Fruit fly (Drosophila melanogaster): ENCODE measurements around the gene CG31091.

Gene CG31091

dm6 chr3R:25881915-25882314 is 17.8 kb upstream of the CG31091 start, which contains the start of gene SppL (continued):
- TF ChIP-seq hkb (optimal IDR thresholded peaks at IDR 0.05) = no peak
- TF ChIP-seq hkb (GFP tag; IDR thresholded peaks at IDR 0.05) = 0 out of 2 replicates have a peak, but pooled peaks have one; percentile 9
- TF ChIP-seq nmo (GFP tag; optimal IDR thresholded peaks at IDR 0.05) = no peak
- TF ChIP-seq chinmo (GFP tag; IDR thresholded peaks at IDR 0.05; ENCODE audit: partially characterized antibody) = peak; percentile 63; the same call in 1 of the 4 replicates
- peak; percentile 65 for TF ChIP-seq CG1603 (tag; optimal IDR thresholded peaks at IDR 0.05)
- no peak for TF ChIP-seq sr (GFP tag; IDR thresholded peaks at IDR 0.05)
- TF ChIP-seq CG7839 (tag; optimal IDR thresholded peaks at IDR 0.05) = no peak
- no peak for TF ChIP-seq gsb-n (tag; optimal IDR thresholded peaks at IDR 0.05)
- TF ChIP-seq Ets97D (GFP tag; optimal IDR thresholded peaks at IDR 0.05) = no peak
- no peak for TF ChIP-seq CG16779 (GFP tag; IDR thresholded peaks at IDR 0.05)
- TF ChIP-seq CG9727 (GFP tag; optimal IDR thresholded peaks at IDR 0.05) = no peak
- no peak for TF ChIP-seq slou (GFP tag; optimal IDR thresholded peaks at IDR 0.05)
- peak; percentile 52 for TF ChIP-seq psq (GFP tag; optimal IDR thresholded peaks at IDR 0.05)
- peak; percentile 83 for TF ChIP-seq CG8924 (tag; optimal IDR thresholded peaks at IDR 0.05)
- no peak for TF ChIP-seq CG8290 (GFP tag; optimal IDR thresholded peaks at IDR 0.05)
- peak in 1 of 2 experiments; percentile 13 for TF ChIP-seq CG8290 (tag; optimal IDR thresholded peaks at IDR 0.05)
- TF ChIP-seq chm (GFP tag; IDR thresholded peaks at IDR 0.05) = no peak
- TF ChIP-seq ewg (GFP tag; optimal IDR thresholded peaks at IDR 0.05) = peak; percentile 71
- TF ChIP-seq Dll (GFP tag; IDR thresholded peaks at IDR 0.05; ENCODE audit: partially characterized antibody) = no peak
- no peak for TF ChIP-seq CG10979 (tag; optimal IDR thresholded peaks at IDR 0.05)
- TF ChIP-seq CG33557 (GFP tag; optimal IDR thresholded peaks at IDR 0.05) = no peak
- no peak for TF ChIP-seq CG1792 (GFP tag; optimal IDR thresholded peaks at IDR 0.05)
- TF ChIP-seq Vsx1 (GFP tag; optimal IDR thresholded peaks at IDR 0.05) = no peak
- no peak for TF ChIP-seq vnd (GFP tag; IDR thresholded peaks at IDR 0.05; ENCODE audit: partially characterized antibody)
- peak; percentile 66 for TF ChIP-seq Med (GFP tag)
- TF ChIP-seq bigmax (GFP tag; optimal IDR thresholded peaks at IDR 0.05) = no peak
- no peak for TF ChIP-seq Pdp1 (GFP tag; optimal IDR thresholded peaks at IDR 0.05)
- TF ChIP-seq kay (GFP tag; optimal IDR thresholded peaks at IDR 0.05) = no peak
- no peak for TF ChIP-seq ttk (GFP tag; IDR thresholded peaks at IDR 0.05)
- TF ChIP-seq NK7.1 (GFP tag; optimal IDR thresholded peaks at IDR 0.05) = no peak
- no peak for TF ChIP-seq CG3407 (GFP tag; optimal IDR thresholded peaks at IDR 0.05)
- peak; percentile 22 for TF ChIP-seq CG30020 (tag; optimal IDR thresholded peaks at IDR 0.05)
- TF ChIP-seq CG1233 (GFP tag; optimal IDR thresholded peaks at IDR 0.05) = no peak
- no peak for TF ChIP-seq CG13424 (tag; optimal IDR thresholded peaks at IDR 0.05)
- TF ChIP-seq gt (GFP tag; IDR thresholded peaks at IDR 0.05) = no peak
- TF ChIP-seq CG7928 (GFP tag; optimal IDR thresholded peaks at IDR 0.05) = no peak
- peak; percentile 45; the same call in 1 of the 2 replicates for TF ChIP-seq MBD-R2 (GFP tag; IDR thresholded peaks at IDR 0.05)
- TF ChIP-seq Fer1 (GFP tag; optimal IDR thresholded peaks at IDR 0.05) = peak; percentile 34
- TF ChIP-seq CG18011 (GFP tag; optimal IDR thresholded peaks at IDR 0.05) = peak; percentile 68
- no peak for TF ChIP-seq ase (GFP tag; IDR thresholded peaks at IDR 0.05)
- TF ChIP-seq Atf3 (GFP tag; optimal IDR thresholded peaks at IDR 0.05) = no peak
- TF ChIP-seq CG32767 (GFP tag; IDR thresholded peaks at IDR 0.05) = 0 out of 2 replicates have a peak, but pooled peaks have one; percentile 29
- no peak for TF ChIP-seq Spps (tag; optimal IDR thresholded peaks at IDR 0.05)
- no peak for TF ChIP-seq tgo (GFP tag; IDR thresholded peaks at IDR 0.05)
- TF ChIP-seq CG4360 (GFP tag; IDR thresholded peaks at IDR 0.05) = no peak
- no peak for TF ChIP-seq ap (GFP tag; IDR thresholded peaks at IDR 0.05)
- no peak for TF ChIP-seq CG10431 (GFP tag; optimal IDR thresholded peaks at IDR 0.05)
- peak; percentile 26; the same call in 1 of the 3 replicates for TF ChIP-seq Opbp (GFP tag; IDR thresholded peaks at IDR 0.05; ENCODE audit: partially characterized antibody)
- TF ChIP-seq Dp (GFP tag; optimal IDR thresholded peaks at IDR 0.05) = peak; percentile 41
- TF ChIP-seq Usf (GFP tag; optimal IDR thresholded peaks at IDR 0.05) = no peak
- TF ChIP-seq B-H2 (GFP tag; optimal IDR thresholded peaks at IDR 0.05) = no peak
- TF ChIP-seq CG17829 (tag; optimal IDR thresholded peaks at IDR 0.05) = no peak
